Worm (Caenorhabditis elegans) whole organism, early embryonic: ENCODE results near the gene C32D5.4.

ENCODE experiments used
- B0310.2 ChIP-seq: sonication (generic microtip); optimal IDR thresholded peaks from 2 replicates; lab custom pipeline; 2016; ENCODE audit warnings: mild to moderate bottlenecking, missing genetic modification characterization, missing compliant biosample characterization
- F13C5.2 ChIP-seq: sonication (generic microtip); optimal IDR thresholded peaks from 2 replicates; lab custom pipeline; 2017; ENCODE audit warnings: mild to moderate bottlenecking, missing genetic modification characterization, inconsistent platforms, missing compliant biosample characterization
- aly-1 ChIP-seq: sonication (generic microtip); optimal IDR thresholded peaks from 2 replicates; lab custom pipeline; 2016; ENCODE audit warnings: missing genetic modification characterization, missing compliant biosample characterization
- ama-1 ChIP-seq: fragments of 150-350 bp; optimal IDR thresholded peaks from 2 replicates; lab custom pipeline; 2014
- ceh-13 ChIP-seq: fragments of 200-800 bp; sonication (Bioruptor generic); optimal IDR thresholded peaks from 2 replicates; lab custom pipeline; 2018; ENCODE audit warnings: mild to moderate bottlenecking, missing genetic modification characterization, missing compliant biosample characterization
- flt-1 ChIP-seq: fragments of 200-800 bp; sonication (Bioruptor generic); IDR thresholded peaks from 2 replicates; pipeline ENCODE4 v1.3.6; 2022; ENCODE audit warnings: missing genetic modification characterization, missing compliant biosample characterization
- pes-1 ChIP-seq: fragments of 200-800 bp; sonication (Bioruptor generic); IDR thresholded peaks from 2 replicates; pipeline ENCODE4 v1.3.6; 2022; ENCODE audit warnings: missing genetic modification reagents, missing genetic modification characterization, missing compliant biosample characterization

DNA sequence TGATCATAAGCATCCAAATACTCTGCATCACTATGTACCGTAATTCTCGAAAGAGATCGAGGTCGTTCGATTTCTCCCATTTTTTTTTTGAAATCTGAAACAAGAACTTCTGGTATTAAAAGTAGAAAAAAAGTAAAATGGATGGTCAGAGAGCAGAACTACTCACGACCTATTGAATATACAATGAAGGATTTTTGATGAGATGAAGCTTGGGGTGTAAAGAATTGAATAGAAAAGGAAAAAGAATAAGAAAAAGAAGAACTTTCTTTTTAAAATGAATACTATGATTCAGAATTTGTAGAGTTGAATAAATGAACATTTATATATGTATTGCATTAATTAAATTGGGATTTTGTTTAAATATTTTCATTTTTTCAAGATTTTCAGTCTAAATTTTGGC, 11.0 kb upstream of the C32D5.4 start, which contains the start of gene ttc-39B:
- TF ChIP-seq B0310.2 (tag; lab: Kevin White, UChicago) = no peak
- no peak for TF ChIP-seq ceh-13 (GFP tag; lab: Kevin White, UChicago)
- TF ChIP-seq aly-1 = no peak
- no peak for TF ChIP-seq pes-1
- no peak for TF ChIP-seq F13C5.2 (tag; lab: Kevin White, UChicago)
- no peak for TF ChIP-seq ama-1
- TF ChIP-seq flt-1 (GFP tag; lab: Robert Waterston, UW) = no peak
